Fruit fly (Drosophila melanogaster) whole organism, embryonic: ENCODE measurements around the gene ida.

Source experiments
- ATbp ChIP-seq: fragments of 200-800 bp; sonication (Bioruptor generic); optimal IDR thresholded peaks from 2 replicates; lab custom pipeline; 2017; ENCODE audit warnings: missing biosample characterization, mild to moderate bottlenecking, missing genetic modification characterization, missing genetic modification reagents
- Atf-2 ChIP-seq: fragments of 200-800 bp; sonication (Bioruptor generic); optimal IDR thresholded peaks from 2 replicates; lab custom pipeline; 2016; ENCODE audit warnings: missing biosample characterization, missing genetic modification characterization
- B-H2 ChIP-seq: fragments of 200-800 bp; sonication (Bioruptor generic); optimal IDR thresholded peaks from 2 replicates; lab custom pipeline; 2018; ENCODE audit warnings: missing biosample characterization, mild to moderate bottlenecking, missing genetic modification characterization
- BEAF-32 ChIP-seq: fragments of 200-800 bp; sonication (Bioruptor generic); optimal IDR thresholded peaks from 3 replicates; lab custom pipeline; 2017; ENCODE audit warnings: missing biosample characterization, missing genetic modification characterization, mild to moderate bottlenecking, moderate library complexity, missing genetic modification reagents
- CG12299 ChIP-seq: fragments of 200-800 bp; sonication (Bioruptor generic); optimal IDR thresholded peaks from 2 replicates; lab custom pipeline; 2018; ENCODE audit warnings: missing biosample characterization, mild to moderate bottlenecking, missing genetic modification characterization
- CG12769 ChIP-seq: fragments of 200-800 bp; sonication (Bioruptor generic); optimal IDR thresholded peaks from 2 replicates; lab custom pipeline; 2019; ENCODE audit warnings: missing biosample characterization, mild to moderate bottlenecking, missing genetic modification characterization, moderate library complexity
- CG15514 ChIP-seq: fragments of 200-800 bp; sonication (Bioruptor generic); optimal IDR thresholded peaks from 3 replicates; lab custom pipeline; 2017; ENCODE audit warnings: missing biosample characterization, missing genetic modification characterization, mild to moderate bottlenecking, moderate library complexity, missing genetic modification reagents
- CG1603 ChIP-seq: fragments of 200-800 bp; sonication (Bioruptor generic); optimal IDR thresholded peaks from 2 replicates; lab custom pipeline; 2019; ENCODE audit warnings: missing biosample characterization, mild to moderate bottlenecking, missing genetic modification characterization, moderate library complexity
- CG1647 ChIP-seq: fragments of 200-800 bp; sonication (Bioruptor generic); optimal IDR thresholded peaks from 3 replicates; lab custom pipeline; 2016; ENCODE audit warnings: missing biosample characterization, missing genetic modification characterization
- CG17612 ChIP-seq: fragments of 200-800 bp; sonication (Bioruptor generic); IDR thresholded peaks from 2 replicates; pipeline ENCODE4 v1.3.6; 2022; ENCODE audit warnings: missing biosample characterization, missing genetic modification characterization
- CG17912 ChIP-seq: fragments of 200-800 bp; sonication (Bioruptor generic); optimal IDR thresholded peaks from 2 replicates; lab custom pipeline; 2018; ENCODE audit warnings: missing biosample characterization, mild to moderate bottlenecking, missing genetic modification characterization
- CG2116 ChIP-seq: fragments of 200-800 bp; sonication (Bioruptor generic); optimal IDR thresholded peaks from 3 replicates; lab custom pipeline; 2018; ENCODE audit warnings: missing biosample characterization, mild to moderate bottlenecking, missing genetic modification characterization
- CG2120 ChIP-seq: fragments of 200-800 bp; sonication (Bioruptor generic); optimal IDR thresholded peaks from 3 replicates; lab custom pipeline; 2016; ENCODE audit warnings: missing biosample characterization, missing genetic modification characterization
- CG2712 ChIP-seq: fragments of 200-800 bp; optimal IDR thresholded peaks from 3 replicates; lab custom pipeline; 2019; ENCODE audit warnings: missing biosample characterization, mild to moderate bottlenecking, missing genetic modification characterization, moderate library complexity
- CG3281 ChIP-seq: fragments of 200-800 bp; sonication (Bioruptor generic); optimal IDR thresholded peaks from 3 replicates; lab custom pipeline; 2017; ENCODE audit warnings: missing biosample characterization, mild to moderate bottlenecking, missing genetic modification characterization
- CG3847 ChIP-seq: fragments of 200-800 bp; sonication (Bioruptor generic); IDR thresholded peaks from 2 replicates; pipeline ENCODE4 v1.3.6; 2022; ENCODE audit warnings: missing biosample characterization, missing genetic modification characterization
- CG6654 ChIP-seq: fragments of 200-800 bp; sonication (Bioruptor generic); optimal IDR thresholded peaks from 2 replicates; lab custom pipeline; 2017; ENCODE audit warnings: missing biosample characterization, mild to moderate bottlenecking, missing genetic modification characterization
- CG7372 ChIP-seq: fragments of 200-800 bp; sonication (Bioruptor generic); IDR thresholded peaks from 2 replicates; pipeline ENCODE4 v1.3.6; 2022; ENCODE audit warnings: missing biosample characterization, missing genetic modification characterization
- CG7556 ChIP-seq: fragments of 200-800 bp; sonication (Bioruptor generic); optimal IDR thresholded peaks from 2 replicates; lab custom pipeline; 2017; ENCODE audit warnings: missing biosample characterization, mild to moderate bottlenecking, missing genetic modification characterization
- CG8944 ChIP-seq: fragments of 200-800 bp; sonication (Bioruptor generic); optimal IDR thresholded peaks from 3 replicates; lab custom pipeline; 2016; ENCODE audit warnings: missing biosample characterization, missing genetic modification characterization
- CHES-1-like ChIP-seq: fragments of 200-800 bp; sonication (Bioruptor generic); optimal IDR thresholded peaks from 2 replicates; lab custom pipeline; 2016; ENCODE audit warnings: missing biosample characterization, missing genetic modification characterization
- Dad ChIP-seq: fragments of 200-800 bp; sonication (Bioruptor generic); optimal IDR thresholded peaks from 3 replicates; lab custom pipeline; 2016; ENCODE audit warnings: missing biosample characterization, missing genetic modification characterization
- Dbx ChIP-seq: fragments of 200-800 bp; sonication (Bioruptor generic); IDR thresholded peaks from 3 replicates; pipeline ENCODE4 v1.3.6; 2022; ENCODE audit warnings: missing biosample characterization, missing genetic modification characterization
- Dll ChIP-seq: fragments of 200-800 bp; sonication (Bioruptor generic); IDR thresholded peaks from 4 replicates; pipeline ENCODE4 v1.3.6; 2022; ENCODE audit warnings: missing biosample characterization, missing genetic modification characterization; ENCODE audit not compliant: partially characterized antibody
- Dp ChIP-seq: fragments of 200-800 bp; sonication (Bioruptor generic); optimal IDR thresholded peaks from 2 replicates; lab custom pipeline; 2018; ENCODE audit warnings: missing biosample characterization, mild to moderate bottlenecking, missing genetic modification characterization, moderate library complexity
- Ets65A ChIP-seq: fragments of 200-800 bp; sonication (Bioruptor generic); peaks from one replicate; lab custom pipeline; 2016; ENCODE audit warnings: missing biosample characterization, missing genetic modification characterization
- HLHmδ ChIP-seq: fragments of 200-800 bp; sonication (Bioruptor generic); optimal IDR thresholded peaks from 2 replicates; lab custom pipeline; 2018; ENCODE audit warnings: missing biosample characterization, mild to moderate bottlenecking, missing genetic modification characterization, moderate library complexity
- Hr39 ChIP-seq: fragments of >200 bp; optimal IDR thresholded peaks from 2 replicates; lab custom pipeline; 2017
- NC2β ChIP-seq: fragments of 200-800 bp; sonication (Bioruptor generic); optimal IDR thresholded peaks from 2 replicates; lab custom pipeline; 2016; ENCODE audit warnings: missing biosample characterization, missing genetic modification characterization
- Nf-YB ChIP-seq: fragments of 200-800 bp; sonication (Bioruptor generic); optimal IDR thresholded peaks from 3 replicates; lab custom pipeline; 2019; ENCODE audit warnings: missing biosample characterization, mild to moderate bottlenecking, missing genetic modification characterization, moderate library complexity
- NfI ChIP-seq: fragments of 200-800 bp; sonication (Bioruptor generic); optimal IDR thresholded peaks from 3 replicates; lab custom pipeline; 2018; ENCODE audit warnings: missing biosample characterization, mild to moderate bottlenecking, missing genetic modification characterization, moderate library complexity
- Opbp ChIP-seq: fragments of 200-800 bp; sonication (Bioruptor generic); IDR thresholded peaks from 3 replicates; pipeline ENCODE4 v1.3.6; 2022; ENCODE audit warnings: missing biosample characterization, missing genetic modification characterization; ENCODE audit not compliant: partially characterized antibody
- Ravus ChIP-seq: fragments of 200-800 bp; sonication (Bioruptor generic); IDR thresholded peaks from 2 replicates; pipeline ENCODE4 v1.3.6; 2022; ENCODE audit warnings: missing biosample characterization, missing genetic modification characterization
- YL-1 ChIP-seq: fragments of 200-800 bp; sonication (Bioruptor generic); optimal IDR thresholded peaks from 3 replicates; lab custom pipeline; 2017; ENCODE audit warnings: missing biosample characterization, mild to moderate bottlenecking, missing genetic modification characterization
- al ChIP-seq: fragments of 200-800 bp; sonication (Bioruptor generic); IDR thresholded peaks from 2 replicates; pipeline ENCODE4 v1.3.6; 2022; ENCODE audit warnings: missing biosample characterization, missing genetic modification characterization
- bigmax ChIP-seq: fragments of 200-800 bp; sonication (Bioruptor generic); optimal IDR thresholded peaks from 2 replicates; lab custom pipeline; 2018; ENCODE audit warnings: missing biosample characterization, mild to moderate bottlenecking, missing genetic modification characterization
- ci ChIP-seq: fragments of 200-800 bp; sonication (Bioruptor generic); IDR thresholded peaks from 3 replicates; pipeline ENCODE4 v1.3.6; 2022; ENCODE audit warnings: missing biosample characterization, missing genetic modification characterization
- corto ChIP-seq: fragments of 200-800 bp; sonication (Bioruptor generic); optimal IDR thresholded peaks from 2 replicates; lab custom pipeline; 2016; ENCODE audit warnings: missing biosample characterization, mild to moderate bottlenecking, missing genetic modification characterization, moderate library complexity
- crc ChIP-seq: fragments of 200-800 bp; sonication (Bioruptor generic); optimal IDR thresholded peaks from 2 replicates; lab custom pipeline; 2016; ENCODE audit warnings: missing biosample characterization, missing genetic modification characterization
- crp ChIP-seq, 2 experiments: fragments of 200-800 bp; sonication (Bioruptor generic); optimal IDR thresholded peaks; 2 replicates in 1 of 2; 3 replicates in 1 of 2; lab custom pipeline; 2017; ENCODE audit warnings: missing biosample characterization in 2 of 2, missing genetic modification characterization in 2 of 2, mild to moderate bottlenecking in 1 of 2, moderate library complexity in 1 of 2
- dan ChIP-seq: fragments of 200-800 bp; sonication (Bioruptor generic); IDR thresholded peaks from 2 replicates; pipeline ENCODE4 v1.3.6; 2022; ENCODE audit warnings: missing biosample characterization, missing genetic modification characterization
- ftz-f1 ChIP-seq: fragments of 200-800 bp; sonication (Bioruptor generic); optimal IDR thresholded peaks from 2 replicates; lab custom pipeline; 2016; ENCODE audit warnings: missing biosample characterization, missing genetic modification characterization
- hkb ChIP-seq, 2 experiments: fragments of 200-800 bp in 1 of 2; fragments of >200 bp in 1 of 2; sonication (Bioruptor generic) in 1 of 2; IDR thresholded peaks in 1 of 2; optimal IDR thresholded peaks in 1 of 2; 2 replicates each; pipeline versions ENCODE4 v1.3.6 to Lab custom; 2017 to 2022; ENCODE audit warnings: missing biosample characterization in 1 of 2, missing genetic modification characterization in 1 of 2
- kni ChIP-seq: fragments of 200-800 bp; sonication (Bioruptor generic); optimal IDR thresholded peaks from 3 replicates; lab custom pipeline; 2017; ENCODE audit warnings: mild to moderate bottlenecking, missing biosample characterization, missing genetic modification reagents, missing genetic modification characterization
- lilli ChIP-seq: fragments of 200-800 bp; sonication (Bioruptor generic); optimal IDR thresholded peaks from 3 replicates; lab custom pipeline; 2016; ENCODE audit warnings: missing biosample characterization, missing genetic modification characterization
- luna ChIP-seq: fragments of 200-800 bp; sonication (Bioruptor generic); optimal IDR thresholded peaks from 2 replicates; lab custom pipeline; 2016; ENCODE audit warnings: missing biosample characterization, missing genetic modification characterization
- mam ChIP-seq: fragments of 200-800 bp; sonication (Bioruptor generic); optimal IDR thresholded peaks from 3 replicates; lab custom pipeline; 2016; ENCODE audit warnings: missing biosample characterization, missing genetic modification characterization
- sd ChIP-seq: fragments of 200-800 bp; sonication (Bioruptor generic); optimal IDR thresholded peaks from 3 replicates; lab custom pipeline; 2018; ENCODE audit warnings: missing biosample characterization, mild to moderate bottlenecking, missing genetic modification characterization, moderate library complexity
- tin ChIP-seq: fragments of 200-800 bp; sonication (Bioruptor generic); optimal IDR thresholded peaks from 3 replicates; lab custom pipeline; 2016; ENCODE audit warnings: missing biosample characterization, missing genetic modification characterization
- zfh1 ChIP-seq: fragments of 200-800 bp; sonication (Bioruptor generic); IDR thresholded peaks from 3 replicates; pipeline ENCODE4 v1.3.6; 2022; ENCODE audit warnings: missing biosample characterization, missing genetic modification characterization

The ida gene

dm6 chr3L:3896553-3897034 is 8.6 kb upstream of the ida start, which contains the start of the genes Gr63a and Lamtor4 (continued):
- TF ChIP-seq kni (GFP tag; lab: Kevin White, UChicago) = peak; percentile 16
- TF ChIP-seq CG12769 (tag; lab: Kevin White, UChicago) = peak; percentile 27
- TF ChIP-seq hkb (optimal IDR thresholded peaks at IDR 0.05; lab: Kevin White, UChicago) = no peak
- TF ChIP-seq hkb (GFP tag; IDR thresholded peaks at IDR 0.05; lab: Robert Waterston, UW) = 0 out of 2 replicates have a peak, but pooled peaks have one; percentile 7
- 0 out of 2 replicates have a peak, but pooled peaks have one; percentile 41 for TF ChIP-seq CG3847 (GFP tag; lab: Robert Waterston, UW)
- peak; percentile 41 for TF ChIP-seq BEAF-32 (GFP tag; lab: Kevin White, UChicago)
- peak; percentile 51 for TF ChIP-seq CG2120 (GFP tag; lab: Kevin White, UChicago)
- no peak for TF ChIP-seq CG6654 (GFP tag; lab: Kevin White, UChicago)
- peak; percentile 37 for TF ChIP-seq CHES-1-like (GFP tag; lab: Kevin White, UChicago)
- TF ChIP-seq B-H2 (GFP tag; lab: Kevin White, UChicago) = peak; percentile 50
- TF ChIP-seq ftz-f1 (GFP tag; lab: Kevin White, UChicago) = peak; percentile 5
- peak; percentile 52; the same call in 1 of the 3 replicates for TF ChIP-seq ci (GFP tag; lab: Robert Waterston, UW)
- peak; percentile 21 for TF ChIP-seq sd (tag; lab: Kevin White, UChicago)
- TF ChIP-seq CG7556 (GFP tag; lab: Kevin White, UChicago) = no peak
- no peak for TF ChIP-seq Hr39 (lab: Kevin White, UChicago)
- TF ChIP-seq CG7372 (GFP tag; lab: Robert Waterston, UW) = no peak
- no peak for TF ChIP-seq Atf-2
- peak; percentile 3 for TF ChIP-seq lilli (GFP tag; lab: Kevin White, UChicago)
- TF ChIP-seq Dbx (GFP tag; lab: Robert Waterston, UW) = 0 out of 3 replicates have a peak, but pooled peaks have one; percentile 15
- TF ChIP-seq CG2712 (tag; lab: Kevin White, UChicago) = peak; percentile 9
- TF ChIP-seq Dp (GFP tag; lab: Kevin White, UChicago) = peak; percentile 98
- TF ChIP-seq CG17912 (GFP tag; lab: Kevin White, UChicago) = peak; percentile 51
- TF ChIP-seq mam (GFP tag; lab: Kevin White, UChicago) = peak; percentile 24
- TF ChIP-seq Dad = peak; percentile 18
- peak; percentile 37 for TF ChIP-seq NC2β
- peak; percentile 45 for TF ChIP-seq YL-1 (GFP tag; lab: Kevin White, UChicago)
- TF ChIP-seq CG12299 (tag; lab: Kevin White, UChicago) = no peak
- peak; percentile 69 for TF ChIP-seq CG1603 (tag; lab: Kevin White, UChicago)
- TF ChIP-seq Opbp (GFP tag; lab: Robert Waterston, UW) = peak; percentile 24; the same call in 1 of the 3 replicates
- peak; percentile 55 for TF ChIP-seq CG15514
- 0 out of 4 replicates have a peak, but pooled peaks have one; percentile 31 for TF ChIP-seq Dll (GFP tag; lab: Robert Waterston, UW)
- peak; percentile 10 for TF ChIP-seq luna (GFP tag; lab: Kevin White, UChicago)
- TF ChIP-seq Nf-YB (GFP tag; lab: Kevin White, UChicago) = peak; percentile 1
- TF ChIP-seq CG8944 = peak; percentile 12
- TF ChIP-seq CG17612 (GFP tag; lab: Robert Waterston, UW) = no peak
- peak; percentile 69 for TF ChIP-seq CG2116 (GFP tag; lab: Kevin White, UChicago)
- 0 out of 3 replicates have a peak, but pooled peaks have one; percentile 20 for TF ChIP-seq zfh1 (GFP tag; lab: Robert Waterston, UW)
- TF ChIP-seq bigmax (GFP tag; lab: Kevin White, UChicago) = peak; percentile 15
- no peak for TF ChIP-seq Ravus (GFP tag; lab: Robert Waterston, UW)
- peak; percentile 1 for TF ChIP-seq NfI (GFP tag; lab: Kevin White, UChicago)
- TF ChIP-seq Ets65A (GFP tag; lab: Kevin White, UChicago) = peak; percentile 56
- TF ChIP-seq HLHmδ (GFP tag; lab: Kevin White, UChicago) = peak; percentile 1
- no peak for TF ChIP-seq ATbp
- no peak for TF ChIP-seq dan (GFP tag; lab: Robert Waterston, UW)
- TF ChIP-seq crp (GFP tag; optimal IDR thresholded peaks at IDR 0.05; lab: Kevin White, UChicago) = no peak
- TF ChIP-seq corto (GFP tag; lab: Kevin White, UChicago) = no peak
- peak; percentile 10 for TF ChIP-seq CG1647 (GFP tag; lab: Kevin White, UChicago)
- TF ChIP-seq CG3281 = peak; percentile 10
- peak; percentile 0 for TF ChIP-seq tin
- no peak for TF ChIP-seq al (GFP tag; lab: Robert Waterston, UW)
- no peak for TF ChIP-seq crc (GFP tag; lab: Kevin White, UChicago)
